Worm (Caenorhabditis elegans) whole organism, early embryonic: ENCODE results near the gene pax-1.

Experiments
- B0310.2 ChIP-seq: sonication (generic microtip); optimal IDR thresholded peaks from 2 replicates; lab custom pipeline; 2016; ENCODE audit warnings: mild to moderate bottlenecking, missing genetic modification characterization, missing compliant biosample characterization
- ama-1 ChIP-seq: fragments of 150-350 bp; optimal IDR thresholded peaks from 2 replicates; lab custom pipeline; 2014
- hmbx-1 ChIP-seq: sonication (generic microtip); optimal IDR thresholded peaks from 2 replicates; lab custom pipeline; 2016; ENCODE audit warnings: mild to moderate bottlenecking, missing genetic modification characterization, missing compliant biosample characterization
- hnd-1 ChIP-seq: sonication (generic microtip); optimal IDR thresholded peaks from 2 replicates; lab custom pipeline; 2016; ENCODE audit warnings: missing genetic modification characterization, missing compliant biosample characterization
- tbx-11 ChIP-seq: fragments of 200-800 bp; sonication (Bioruptor generic); IDR thresholded peaks from 2 replicates; pipeline ENCODE4 v1.3.6; 2022; ENCODE audit warnings: missing genetic modification characterization, missing compliant biosample characterization

- TF ChIP-seq ama-1 (lab: Kevin White, UChicago) (no peak), B0310.2 (tag; lab: Kevin White, UChicago) (no peak), hmbx-1 (no peak), tbx-11 (GFP tag; lab: Robert Waterston, UW) (no peak), hnd-1 (tag; lab: Kevin White, UChicago) (no peak)
Observed at ce11 chrV:8212816-8213215, 11.9 kb upstream of the pax-1 start.
